Worm (Caenorhabditis elegans) whole organism, late embryonic: ENCODE results near the gene dhhc-5.

Experiments used
- Y22D7AL.16 ChIP-seq: sonication (generic microtip); optimal IDR thresholded peaks from 2 replicates; lab custom pipeline; 2016; ENCODE audit warnings: missing genetic modification characterization, missing compliant biosample characterization
- ama-1 ChIP-seq: fragments of 150-350 bp; optimal IDR thresholded peaks from 2 replicates; lab custom pipeline; 2014
- npax-4 ChIP-seq: sonication (generic microtip); optimal IDR thresholded peaks from 2 replicates; lab custom pipeline; 2016; ENCODE audit warnings: missing genetic modification characterization, missing compliant biosample characterization
- pax-1 ChIP-seq: fragments of 150-350 bp; optimal IDR thresholded peaks from 2 replicates; lab custom pipeline; 2014; ENCODE audit warnings: missing biosample characterization, missing genetic modification characterization
- rnt-1 ChIP-seq: sonication (generic microtip); optimal IDR thresholded peaks from 2 replicates; lab custom pipeline; 2016; ENCODE audit warnings: missing genetic modification characterization, missing compliant biosample characterization

DNA sequence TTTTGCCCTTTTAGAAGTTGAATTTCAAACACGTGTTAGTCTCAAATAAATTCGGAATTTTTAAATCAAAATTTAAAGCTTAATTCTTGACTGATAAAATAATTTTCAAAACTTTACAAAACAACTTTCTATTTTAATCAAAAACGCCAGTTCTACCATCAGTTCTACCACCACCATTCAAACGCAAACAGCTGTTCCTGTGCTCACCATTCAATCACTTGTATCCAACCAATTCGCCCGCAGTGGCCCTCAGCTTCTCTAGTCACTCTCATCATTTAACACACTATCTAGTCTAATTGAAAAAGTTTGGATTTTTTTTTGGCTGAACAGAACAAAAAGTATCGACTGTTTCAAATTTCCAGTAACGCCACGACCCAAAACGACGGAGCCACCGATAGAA is 26.1 kb downstream of the dhhc-5 start:
- TF ChIP-seq ama-1 (lab: Kevin White, UChicago) (no peak), Y22D7AL.16 (tag; lab: Kevin White, UChicago) (no peak), npax-4 (tag; lab: Kevin White, UChicago) (no peak), rnt-1 (tag; lab: Kevin White, UChicago) (no peak), pax-1 (no peak)
